Worm (Caenorhabditis elegans) whole organism, early embryonic: ENCODE measurements around the gene sri-67.

ENCODE experiments used
- B0310.2 ChIP-seq: sonication (generic microtip); optimal IDR thresholded peaks from 2 replicates; lab custom pipeline; 2016; ENCODE audit warnings: mild to moderate bottlenecking, missing genetic modification characterization, missing compliant biosample characterization
- aly-1 ChIP-seq: sonication (generic microtip); optimal IDR thresholded peaks from 2 replicates; lab custom pipeline; 2016; ENCODE audit warnings: missing genetic modification characterization, missing compliant biosample characterization
- ama-1 ChIP-seq: fragments of 150-350 bp; optimal IDR thresholded peaks from 2 replicates; lab custom pipeline; 2014
- ets-7 ChIP-seq: sonication (generic microtip); optimal IDR thresholded peaks from 2 replicates; lab custom pipeline; 2016; ENCODE audit warnings: missing genotype, missing genetic modification characterization, missing compliant biosample characterization
- flt-1 ChIP-seq: fragments of 200-800 bp; sonication (Bioruptor generic); IDR thresholded peaks from 2 replicates; pipeline ENCODE4 v1.3.6; 2022; ENCODE audit warnings: missing genetic modification characterization, missing compliant biosample characterization
- tra-4 ChIP-seq: sonication (generic microtip); optimal IDR thresholded peaks from 2 replicates; lab custom pipeline; 2017; ENCODE audit warnings: missing genetic modification characterization, missing compliant biosample characterization

DNA sequence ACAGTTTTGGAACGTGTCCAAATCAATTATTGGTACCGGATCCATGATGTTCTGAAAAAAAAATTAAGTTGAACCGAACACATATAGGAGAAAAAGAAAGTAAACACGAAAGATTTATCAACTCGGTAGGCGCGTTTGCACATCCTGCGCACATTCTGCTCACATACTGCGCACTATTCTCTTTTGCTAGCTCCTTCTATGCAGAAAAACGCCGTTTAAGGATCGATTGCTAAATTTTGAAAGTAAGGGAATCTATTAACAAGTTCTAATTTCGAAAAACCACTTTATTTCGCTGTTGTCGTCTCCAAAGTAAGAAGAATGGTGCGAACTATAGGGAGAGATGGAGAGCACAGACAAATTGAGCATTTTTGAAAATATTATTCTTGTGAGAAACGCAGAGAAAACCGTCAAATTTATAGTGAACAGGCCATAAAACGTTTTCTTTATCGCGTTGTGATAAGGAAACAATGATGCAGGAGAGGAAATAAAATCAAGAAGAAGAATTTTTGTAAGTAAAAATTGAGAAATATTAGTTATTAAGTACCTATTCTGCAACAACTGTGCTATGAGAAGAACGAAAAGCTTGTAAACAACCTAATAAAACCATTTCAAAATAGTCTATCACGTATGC, 5.8 kb upstream of the sri-67 start, which contains the start of gene Y60A3A.24:
- no peak for TF ChIP-seq tra-4 (tag; lab: Kevin White, UChicago)
- TF ChIP-seq aly-1, result no peak
- no peak for TF ChIP-seq ets-7 (tag; lab: Kevin White, UChicago)
- TF ChIP-seq flt-1 (GFP tag; lab: Robert Waterston, UW), result no peak
- TF ChIP-seq B0310.2 (tag; lab: Kevin White, UChicago), result no peak
- no peak for TF ChIP-seq ama-1 (lab: Kevin White, UChicago)
